In the genomic region with DNA sequence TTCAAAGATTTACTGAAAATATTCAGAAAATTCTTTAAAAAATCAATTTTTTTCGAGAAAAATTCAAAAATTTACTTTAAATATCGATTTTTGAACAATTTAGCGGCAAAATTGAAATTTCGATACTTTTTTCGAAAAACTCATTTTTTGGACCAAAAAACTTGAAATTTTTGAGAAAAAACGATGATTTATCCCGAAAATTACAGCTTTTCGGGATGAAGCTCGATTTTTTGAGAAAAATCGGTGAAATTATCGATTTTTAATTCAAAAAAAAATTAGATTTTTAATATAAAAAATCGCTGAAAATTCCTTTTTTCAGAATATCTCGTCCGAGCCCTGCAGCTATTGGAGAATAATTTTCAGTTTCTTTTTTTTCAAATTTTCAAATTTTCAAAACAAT, we compare ENCODE assay signal across 5 worm cellular contexts.
TF ChIP-seq lines count a peak whose summit lies in the region.

No protein-coding gene starts in this region.

TF ChIP-seq in whole organism, L1 larva, 84 proteins besides CTCF, POLR2A, EP300 and RAD21 (continues in another document):
- no peak for TF ChIP-seq lir-3 (tag; optimal IDR thresholded peaks at IDR 0.05; lab: Kevin White, UChicago; ENCODE audit: poor library complexity)
- TF ChIP-seq unc-30 (tag; optimal IDR thresholded peaks at IDR 0.05; lab: Kevin White, UChicago), result no peak
- no peak for TF ChIP-seq unc-86 (tag; optimal IDR thresholded peaks at IDR 0.05; lab: Kevin White, UChicago)
- TF ChIP-seq nhr-71 (tag; optimal IDR thresholded peaks at IDR 0.05; lab: Kevin White, UChicago), result peak; percentile 26
- no peak for TF ChIP-seq efl-1 (optimal IDR thresholded peaks at IDR 0.05; lab: Kevin White, UChicago)
- peak in 1 of 2 experiments; percentile 25 for TF ChIP-seq efl-1 (GFP tag; optimal IDR thresholded peaks at IDR 0.05 in 1 of 2; lab: Kevin White, UChicago)
- TF ChIP-seq egl-13 (tag; optimal IDR thresholded peaks at IDR 0.05; lab: Kevin White, UChicago), result no peak
- no peak for TF ChIP-seq elt-2 (tag; optimal IDR thresholded peaks at IDR 0.05; lab: Kevin White, UChicago)
- no peak for TF ChIP-seq C16A3.4 (tag; optimal IDR thresholded peaks at IDR 0.05; lab: Kevin White, UChicago)
- TF ChIP-seq sox-4 (tag; optimal IDR thresholded peaks at IDR 0.05; lab: Kevin White, UChicago), result no peak
- TF ChIP-seq unc-130 (tag; optimal IDR thresholded peaks at IDR 0.05; lab: Kevin White, UChicago), result no peak
- no peak for TF ChIP-seq ets-5 (GFP tag; IDR thresholded peaks at IDR 0.05; lab: Robert Waterston, UW)
- TF ChIP-seq pag-3 (tag; optimal IDR thresholded peaks at IDR 0.05; lab: Kevin White, UChicago; ENCODE audit: borderline replicate concordance, insufficient read depth), result no peak
- TF ChIP-seq fkh-8 (tag; optimal IDR thresholded peaks at IDR 0.05; lab: Kevin White, UChicago), result no peak
- no peak for TF ChIP-seq pax-3 (tag; optimal IDR thresholded peaks at IDR 0.05; lab: Kevin White, UChicago)
- no peak for TF ChIP-seq mdl-1 (tag; optimal IDR thresholded peaks at IDR 0.05; lab: Kevin White, UChicago)
- TF ChIP-seq sptf-1 (tag; optimal IDR thresholded peaks at IDR 0.05; lab: Kevin White, UChicago), result no peak
- no peak for TF ChIP-seq ztf-4 (tag; optimal IDR thresholded peaks at IDR 0.05; lab: Kevin White, UChicago)

TF ChIP-seq in whole organism, L3 larva, 47 proteins besides CTCF, POLR2A, EP300 and RAD21:
- TF ChIP-seq ceh-28 (tag; optimal IDR thresholded peaks at IDR 0.05; lab: Kevin White, UChicago), result peak; percentile 21
- TF ChIP-seq sea-2 (GFP tag; optimal IDR thresholded peaks at IDR 0.05; lab: Kevin White, UChicago), result no peak
TF ChIP-seq in whole organism, L3 larva: peak in this region for 1.

TF ChIP-seq in whole organism, L4 larva, 104 proteins besides CTCF, POLR2A, EP300 and RAD21:
- TF ChIP-seq skn-1 (tag; optimal IDR thresholded peaks at IDR 0.05; lab: Kevin White, UChicago), result no peak
- TF ChIP-seq lin-38 (GFP tag; IDR thresholded peaks at IDR 0.05; lab: Robert Waterston, UW), result peak; percentile 21; the same call in 1 of the 2 replicates
- TF ChIP-seq mdt-29 (GFP tag; IDR thresholded peaks at IDR 0.05; lab: Robert Waterston, UW), result no peak
- peak; percentile 59; the same call in 1 of the 2 replicates for TF ChIP-seq zfp-3 (GFP tag; conservative IDR thresholded peaks at IDR 0.05; lab: Robert Waterston, UW)
- no peak for TF ChIP-seq daf-8 (GFP tag; IDR thresholded peaks at IDR 0.05; lab: Robert Waterston, UW)
- TF ChIP-seq hif-1 (tag; optimal IDR thresholded peaks at IDR 0.05; lab: Kevin White, UChicago), result no peak
- TF ChIP-seq pha-4 (GFP tag; IDR thresholded peaks at IDR 0.05; lab: Robert Waterston, UW), result 0 out of 2 replicates have a peak, but pooled peaks have one; percentile 19
- TF ChIP-seq pha-4 (tag; optimal IDR thresholded peaks at IDR 0.05; lab: Kevin White, UChicago), result no peak

TF ChIP-seq in whole organism, midembryonic, 9 proteins besides CTCF, POLR2A, EP300 and RAD21:
- no peak for TF ChIP-seq flt-1 (GFP tag; IDR thresholded peaks at IDR 0.05; lab: Robert Waterston, UW)
- 0 out of 2 replicates have a peak, but pooled peaks have one; percentile 6 for TF ChIP-seq T22C8.4 (GFP tag; IDR thresholded peaks at IDR 0.05; lab: Robert Waterston, UW)
TF ChIP-seq in whole organism, midembryonic: peak in this region for 1.

TF ChIP-seq in whole organism, young adult, 124 proteins besides CTCF, POLR2A, EP300 and RAD21:
- TF ChIP-seq ztf-6 (GFP tag; IDR thresholded peaks at IDR 0.05; lab: Robert Waterston, UW) (no peak), egl-44 (GFP tag; IDR thresholded peaks at IDR 0.05; lab: Robert Waterston, UW) (no peak), F57A8.1 (GFP tag; optimal IDR thresholded peaks at IDR 0.05; lab: Kevin White, UChicago) (no peak), madf-3 (GFP tag; IDR thresholded peaks at IDR 0.05; lab: Robert Waterston, UW) (no peak), athp-1 (tag; optimal IDR thresholded peaks at IDR 0.05; lab: Kevin White, UChicago) (peak; percentile 37), madf-10 (tag; optimal IDR thresholded peaks at IDR 0.05; lab: Kevin White, UChicago) (no peak), ztf-18 (tag; optimal IDR thresholded peaks at IDR 0.05; lab: Kevin White, UChicago) (no peak), hrde-1 (tag; optimal IDR thresholded peaks at IDR 0.05; lab: Kevin White, UChicago; ENCODE audit: borderline replicate concordance) (peak; percentile 28), lsy-27 (tag; optimal IDR thresholded peaks at IDR 0.05; lab: Kevin White, UChicago; ENCODE audit: borderline replicate concordance, insufficient read depth) (no peak), mcd-1 (GFP tag; IDR thresholded peaks at IDR 0.05; lab: Robert Waterston, UW) (no peak), K12H6.12 (tag; optimal IDR thresholded peaks at IDR 0.05; lab: Kevin White, UChicago) (no peak), Y95B8A.8 (GFP tag; IDR thresholded peaks at IDR 0.05; lab: Robert Waterston, UW) (no peak), Y53G8AR.9 (GFP tag; conservative IDR thresholded peaks at IDR 0.05; lab: Robert Waterston, UW) (0 out of 2 replicates have a peak, but pooled peaks have one; percentile 26), ama-1 (optimal IDR thresholded peaks at IDR 0.05; lab: Kevin White, UChicago) (no peak), ama-1 (GFP tag; optimal IDR thresholded peaks at IDR 0.05; lab: Kevin White, UChicago) (peak in 1 of 2 experiments; percentile 10), cebp-1 (GFP tag; IDR thresholded peaks at IDR 0.05; lab: Robert Waterston, UW) (no peak), cebp-1 (tag; optimal IDR thresholded peaks at IDR 0.05; lab: Kevin White, UChicago) (no peak)
